Worm (Caenorhabditis elegans) whole organism, L1 larva: Measurements from ENCODE around the gene cutl-28.

Experiments used
- C34B4.2 ChIP-seq: sonication (generic microtip); optimal IDR thresholded peaks from 2 replicates; lab custom pipeline; 2017; ENCODE audit warnings: mild to moderate bottlenecking, missing genetic modification characterization, missing compliant biosample characterization
- F16B12.6 ChIP-seq: fragments of 150-350 bp; optimal IDR thresholded peaks from 2 replicates; lab custom pipeline; 2014; ENCODE audit warnings: missing biosample characterization, missing genetic modification characterization
- Y116A8C.19 ChIP-seq: sonication (generic microtip); optimal IDR thresholded peaks from 2 replicates; lab custom pipeline; 2016; ENCODE audit warnings: missing compliant biosample characterization, missing genetic modification characterization, borderline replicate concordance
- aly-2 ChIP-seq: fragments of 150-350 bp; optimal IDR thresholded peaks from 2 replicates; lab custom pipeline; 2014; ENCODE audit warnings: missing biosample characterization, missing genetic modification characterization
- ama-1 ChIP-seq: fragments of 150-350 bp; optimal IDR thresholded peaks from 2 replicates; lab custom pipeline; 2014
- blmp-1 ChIP-seq: fragments of 150-350 bp; optimal IDR thresholded peaks from 2 replicates; lab custom pipeline; 2014; ENCODE audit warnings: missing biosample characterization, missing genetic modification characterization
- ceh-63 ChIP-seq: fragments of 200-800 bp; sonication (Bioruptor generic); optimal IDR thresholded peaks from 2 replicates; lab custom pipeline; 2018; ENCODE audit warnings: mild to moderate bottlenecking, missing genetic modification characterization, missing compliant biosample characterization
- ceh-82 ChIP-seq, 3 experiments: fragments of 150-350 bp in 1 of 3; sonication (generic microtip) in 2 of 3; optimal IDR thresholded peaks; 2 replicates each; lab custom pipeline; 2014 to 2017; ENCODE audit warnings: missing biosample characterization in 3 of 3, missing genetic modification characterization in 3 of 3
- ceh-88 ChIP-seq: fragments of 200-800 bp; sonication (Bioruptor generic); IDR thresholded peaks from 2 replicates; pipeline ENCODE4 v1.3.6; 2022; ENCODE audit warnings: missing genetic modification characterization, missing compliant biosample characterization
- ces-1 ChIP-seq: fragments of 150-350 bp; optimal IDR thresholded peaks from 2 replicates; lab custom pipeline; 2014; ENCODE audit warnings: missing biosample characterization, missing genetic modification reagents, missing genetic modification characterization
- dsc-1 ChIP-seq: sonication (generic microtip); optimal IDR thresholded peaks from 2 replicates; lab custom pipeline; 2016; ENCODE audit warnings: mild to moderate bottlenecking, missing genetic modification characterization, missing compliant biosample characterization
- efl-1 ChIP-seq, 4 experiments: fragments of 150-350 bp; optimal IDR thresholded peaks in 3 of 4; peaks in 1 of 4; 1 replicate in 1 of 4; 2 replicates in 3 of 4; lab custom pipeline; 2014; ENCODE audit warnings: missing biosample characterization in 2 of 4, missing genetic modification characterization in 2 of 4, missing genetic modification reagents in 2 of 4
- egl-13 ChIP-seq: sonication (generic microtip); optimal IDR thresholded peaks from 2 replicates; lab custom pipeline; 2016; ENCODE audit warnings: missing genotype, missing genetic modification reagents, missing genetic modification characterization, missing compliant biosample characterization
- egl-27 ChIP-seq, 2 experiments: fragments of 150-350 bp in 1 of 2; sonication (generic microtip); optimal IDR thresholded peaks; 3 replicates each; lab custom pipeline; 2017 to 2018; ENCODE audit warnings: missing biosample characterization in 2 of 2, missing genetic modification characterization in 2 of 2, missing genetic modification reagents in 2 of 2
- elt-2 ChIP-seq: sonication (generic microtip); optimal IDR thresholded peaks from 2 replicates; lab custom pipeline; 2016; ENCODE audit warnings: missing genetic modification characterization, mild to moderate bottlenecking, inconsistent platforms, missing compliant biosample characterization, missing genetic modification reagents
- elt-3 ChIP-seq, 6 experiments: fragments of 150-350 bp in 1 of 6; sonication (generic microtip); optimal IDR thresholded peaks; 2 replicates each; lab custom pipeline; 2017 to 2018; ENCODE audit warnings: missing biosample characterization in 6 of 6, missing genetic modification characterization in 6 of 6, inconsistent platforms in 1 of 6
- ets-5 ChIP-seq: fragments of 200-800 bp; sonication (Bioruptor generic); IDR thresholded peaks from 2 replicates; pipeline ENCODE4 v1.3.6; 2022; ENCODE audit warnings: missing genetic modification characterization, missing compliant biosample characterization
- fkh-10 ChIP-seq: sonication (generic microtip); optimal IDR thresholded peaks from 2 replicates; lab custom pipeline; 2017; ENCODE audit warnings: missing biosample characterization, missing genetic modification reagents, missing genetic modification characterization
- fkh-8 ChIP-seq: sonication (generic microtip); optimal IDR thresholded peaks from 2 replicates; lab custom pipeline; 2016; ENCODE audit warnings: mild to moderate bottlenecking, missing genetic modification characterization, missing compliant biosample characterization
- grh-1 ChIP-seq: fragments of 200-800 bp; sonication (Bioruptor generic); IDR thresholded peaks from 2 replicates; pipeline ENCODE4 v1.3.6; 2022; ENCODE audit warnings: missing genetic modification reagents, missing genetic modification characterization, missing compliant biosample characterization
- hlh-4 ChIP-seq: sonication (generic microtip); optimal IDR thresholded peaks from 2 replicates; lab custom pipeline; 2016; ENCODE audit warnings: mild to moderate bottlenecking, missing genetic modification characterization, missing compliant biosample characterization
- hpl-2 ChIP-seq: fragments of 150-350 bp; optimal IDR thresholded peaks from 2 replicates; lab custom pipeline; 2014; ENCODE audit warnings: missing biosample characterization, missing genetic modification reagents, missing genetic modification characterization
- irx-1 ChIP-seq: sonication (generic microtip); optimal IDR thresholded peaks from 2 replicates; lab custom pipeline; 2016; ENCODE audit warnings: missing genetic modification characterization, missing compliant biosample characterization
- isw-1 ChIP-seq: fragments of 200-800 bp; sonication (Bioruptor generic); IDR thresholded peaks from 2 replicates; pipeline ENCODE4 v1.3.6; 2022; ENCODE audit warnings: missing genetic modification characterization, missing compliant biosample characterization
- lin-13 ChIP-seq: fragments of 150-350 bp; optimal IDR thresholded peaks from 2 replicates; lab custom pipeline; 2014; ENCODE audit warnings: missing biosample characterization, missing genetic modification reagents, missing genetic modification characterization
- lin-14 ChIP-seq: fragments of 200-800 bp; sonication (Bioruptor generic); optimal IDR thresholded peaks from 2 replicates; lab custom pipeline; 2018; ENCODE audit warnings: mild to moderate bottlenecking, missing genetic modification characterization, moderate library complexity, missing compliant biosample characterization
- lin-15B ChIP-seq: fragments of 150-350 bp; sonication (generic microtip); optimal IDR thresholded peaks from 3 replicates; lab custom pipeline; 2014; ENCODE audit warnings: missing biosample characterization, missing genetic modification characterization
- lin-35 ChIP-seq, 2 experiments: fragments of 150-350 bp; optimal IDR thresholded peaks; 2 replicates each; lab custom pipeline; 2014; ENCODE audit warnings: missing biosample characterization in 2 of 2, missing genetic modification characterization in 2 of 2, missing genetic modification reagents in 2 of 2
- lsy-2 ChIP-seq, 2 experiments: fragments of 150-350 bp; optimal IDR thresholded peaks; 2 replicates each; lab custom pipeline; 2014; ENCODE audit warnings: missing biosample characterization in 2 of 2, missing genetic modification characterization in 2 of 2
- mep-1 ChIP-seq: fragments of 150-350 bp; optimal IDR thresholded peaks from 2 replicates; lab custom pipeline; 2014; ENCODE audit warnings: missing biosample characterization, missing genetic modification characterization
- nhr-11 ChIP-seq: fragments of 150-350 bp; optimal IDR thresholded peaks from 2 replicates; lab custom pipeline; 2014; ENCODE audit warnings: missing biosample characterization, missing genetic modification characterization
- nhr-12 ChIP-seq: sonication (generic microtip); optimal IDR thresholded peaks from 2 replicates; lab custom pipeline; 2017; ENCODE audit warnings: missing biosample characterization, missing genetic modification characterization
- nhr-19 ChIP-seq: fragments of 200-800 bp; sonication (Bioruptor generic); conservative IDR thresholded peaks from 2 replicates; pipeline ENCODE4 v1.3.6; 2022; ENCODE audit warnings: missing genetic modification characterization, missing compliant biosample characterization
- nhr-20 ChIP-seq: sonication (generic microtip); optimal IDR thresholded peaks from 2 replicates; lab custom pipeline; 2016; ENCODE audit warnings: mild to moderate bottlenecking, missing genetic modification characterization, missing compliant biosample characterization
- nhr-237 ChIP-seq: fragments of 150-350 bp; optimal IDR thresholded peaks from 2 replicates; lab custom pipeline; 2014; ENCODE audit warnings: missing biosample characterization, missing genetic modification characterization
- nhr-47 ChIP-seq: sonication (generic microtip); optimal IDR thresholded peaks from 2 replicates; lab custom pipeline; 2016; ENCODE audit warnings: mild to moderate bottlenecking, missing genetic modification characterization, moderate library complexity, missing compliant biosample characterization
- nhr-77 ChIP-seq: fragments of 150-350 bp; optimal IDR thresholded peaks from 2 replicates; lab custom pipeline; 2014; ENCODE audit warnings: missing biosample characterization, missing genetic modification characterization
- nhr-84 ChIP-seq: sonication (generic microtip); optimal IDR thresholded peaks from 2 replicates; lab custom pipeline; 2017; ENCODE audit warnings: missing biosample characterization, missing genetic modification characterization
- nhr-85 ChIP-seq: sonication (generic microtip); peaks from one replicate; lab custom pipeline; 2016; ENCODE audit warnings: missing genetic modification characterization, inconsistent platforms, missing compliant biosample characterization
- pag-3 ChIP-seq: sonication (generic microtip); optimal IDR thresholded peaks from 2 replicates; lab custom pipeline; 2017; ENCODE audit warnings: missing genetic modification characterization, mild to moderate bottlenecking, missing compliant biosample characterization, antibody characterized with exemption, borderline replicate concordance; ENCODE audit not compliant: insufficient read depth
- pax-3 ChIP-seq: fragments of 200-800 bp; sonication (Bioruptor generic); optimal IDR thresholded peaks from 2 replicates; lab custom pipeline; 2018; ENCODE audit warnings: mild to moderate bottlenecking, missing genetic modification characterization, moderate library complexity, missing compliant biosample characterization
- sox-4 ChIP-seq: sonication (generic microtip); optimal IDR thresholded peaks from 2 replicates; lab custom pipeline; 2016; ENCODE audit warnings: missing genetic modification characterization, missing compliant biosample characterization
- sptf-1 ChIP-seq: fragments of 150-350 bp; optimal IDR thresholded peaks from 2 replicates; lab custom pipeline; 2014; ENCODE audit warnings: missing biosample characterization, missing genetic modification characterization
- unc-130 ChIP-seq: fragments of 150-350 bp; optimal IDR thresholded peaks from 2 replicates; lab custom pipeline; 2017; ENCODE audit warnings: missing biosample characterization, missing genetic modification characterization, inconsistent platforms
- unc-30 ChIP-seq: sonication (generic microtip); optimal IDR thresholded peaks from 2 replicates; lab custom pipeline; 2017; ENCODE audit warnings: missing biosample characterization, missing genetic modification characterization
- ztf-11 ChIP-seq, 2 experiments: sonication (generic microtip); optimal IDR thresholded peaks; 2 replicates each; lab custom pipeline; 2016 to 2017; ENCODE audit warnings: missing genetic modification characterization in 2 of 2, missing biosample characterization in 1 of 2, missing compliant biosample characterization in 1 of 2

cutl-28 gene

ce11 chrIV:682726-683340, 1.5 kb upstream of the cutl-28 start (continued):
- TF ChIP-seq nhr-12 (tag; lab: Kevin White, UChicago): no peak
- peak; percentile 46 for TF ChIP-seq egl-13 (tag; lab: Kevin White, UChicago)
- no peak for TF ChIP-seq nhr-20 (tag; lab: Kevin White, UChicago)
- TF ChIP-seq hlh-4 (tag; lab: Kevin White, UChicago): no peak
- no peak for TF ChIP-seq lin-15B (tag; lab: Kevin White, UChicago)
- TF ChIP-seq ceh-63 (GFP tag; lab: Kevin White, UChicago): no peak
- TF ChIP-seq mep-1: peak; percentile 52
- TF ChIP-seq nhr-237 (tag; lab: Kevin White, UChicago): no peak
- no peak for TF ChIP-seq hpl-2 (GFP tag; lab: Kevin White, UChicago)
- peak in 1 of 2 experiments; percentile 42 for TF ChIP-seq efl-1 (optimal IDR thresholded peaks at IDR 0.05; lab: Kevin White, UChicago)
- peak; percentile 49 to 96 for TF ChIP-seq efl-1 (GFP tag; optimal IDR thresholded peaks at IDR 0.05 in 1 of 2; lab: Kevin White, UChicago)
- no peak for TF ChIP-seq fkh-10 (GFP tag; lab: Kevin White, UChicago)
- peak; percentile 98 for TF ChIP-seq blmp-1 (tag; lab: Kevin White, UChicago)
- TF ChIP-seq fkh-8: peak; percentile 75
- no peak for TF ChIP-seq unc-130
- TF ChIP-seq nhr-11 (tag; lab: Kevin White, UChicago): no peak
- no peak for TF ChIP-seq nhr-84 (tag; lab: Kevin White, UChicago)
- TF ChIP-seq F16B12.6: no peak
- TF ChIP-seq isw-1 (GFP tag; lab: Robert Waterston, UW): no peak
- TF ChIP-seq nhr-19 (GFP tag; lab: Robert Waterston, UW): peak; percentile 60
- TF ChIP-seq dsc-1 (tag; lab: Kevin White, UChicago): peak; percentile 74
- no peak for TF ChIP-seq ama-1 (lab: Kevin White, UChicago)
- TF ChIP-seq nhr-47: no peak
- no peak for TF ChIP-seq unc-30 (tag; lab: Kevin White, UChicago)
- TF ChIP-seq lin-14 (GFP tag; lab: Kevin White, UChicago): peak; percentile 60
- TF ChIP-seq lin-35 (GFP tag; optimal IDR thresholded peaks at IDR 0.05; lab: Kevin White, UChicago): peak; percentile 52 to 75
- TF ChIP-seq sox-4 (tag; lab: Kevin White, UChicago): no peak
- TF ChIP-seq nhr-85 (tag; lab: Kevin White, UChicago): peak; percentile 70
- no peak for TF ChIP-seq Y116A8C.19 (tag; lab: Kevin White, UChicago)
- TF ChIP-seq ceh-82 (tag; optimal IDR thresholded peaks at IDR 0.05; lab: Kevin White, UChicago): peak; percentile 17 to 57 (median 54)
- TF ChIP-seq nhr-77 (tag; lab: Kevin White, UChicago): peak; percentile 35
- peak in 1 of 6 experiments; percentile 55 for TF ChIP-seq elt-3 (tag; optimal IDR thresholded peaks at IDR 0.05; lab: Kevin White, UChicago)
- no peak for TF ChIP-seq lin-13 (GFP tag; lab: Kevin White, UChicago)
- TF ChIP-seq C34B4.2: no peak
- peak; percentile 37 for TF ChIP-seq elt-2 (tag; lab: Kevin White, UChicago)
- TF ChIP-seq pax-3 (tag; lab: Kevin White, UChicago): peak; percentile 40
- TF ChIP-seq egl-27 (tag; optimal IDR thresholded peaks at IDR 0.05; lab: Kevin White, UChicago): no peak
- TF ChIP-seq aly-2 (tag; lab: Kevin White, UChicago): no peak
- no peak for TF ChIP-seq ztf-11 (tag; optimal IDR thresholded peaks at IDR 0.05; lab: Kevin White, UChicago)
- peak; percentile 41 to 70 for TF ChIP-seq lsy-2 (tag; optimal IDR thresholded peaks at IDR 0.05; lab: Kevin White, UChicago)
- TF ChIP-seq sptf-1: no peak
- TF ChIP-seq grh-1 (GFP tag; lab: Robert Waterston, UW): 0 out of 2 replicates have a peak, but pooled peaks have one; percentile 31
- 0 out of 2 replicates have a peak, but pooled peaks have one; percentile 9 for TF ChIP-seq ceh-88 (GFP tag; lab: Robert Waterston, UW)
- no peak for TF ChIP-seq ces-1 (GFP tag; lab: Kevin White, UChicago)
- no peak for TF ChIP-seq ets-5 (GFP tag; lab: Robert Waterston, UW)
- no peak for TF ChIP-seq pag-3 (tag; lab: Kevin White, UChicago)
- TF ChIP-seq irx-1 (tag; lab: Kevin White, UChicago): peak; percentile 17
